Worm (Caenorhabditis elegans) whole organism, early embryonic: ENCODE measurements around the gene R11E3.19.

ENCODE experiments used
- B0310.2 ChIP-seq: sonication (generic microtip); optimal IDR thresholded peaks from 2 replicates; lab custom pipeline; 2016; ENCODE audit warnings: mild to moderate bottlenecking, missing genetic modification characterization, missing compliant biosample characterization
- ama-1 ChIP-seq: fragments of 150-350 bp; optimal IDR thresholded peaks from 2 replicates; lab custom pipeline; 2014
- ceh-13 ChIP-seq: fragments of 200-800 bp; sonication (Bioruptor generic); optimal IDR thresholded peaks from 2 replicates; lab custom pipeline; 2018; ENCODE audit warnings: mild to moderate bottlenecking, missing genetic modification characterization, missing compliant biosample characterization
- ceh-36 ChIP-seq: sonication (generic microtip); optimal IDR thresholded peaks from 2 replicates; lab custom pipeline; 2016; ENCODE audit warnings: missing genetic modification characterization, inconsistent platforms, missing compliant biosample characterization
- ets-7 ChIP-seq: sonication (generic microtip); optimal IDR thresholded peaks from 2 replicates; lab custom pipeline; 2016; ENCODE audit warnings: missing genotype, missing genetic modification characterization, missing compliant biosample characterization
- hmbx-1 ChIP-seq: sonication (generic microtip); optimal IDR thresholded peaks from 2 replicates; lab custom pipeline; 2016; ENCODE audit warnings: mild to moderate bottlenecking, missing genetic modification characterization, missing compliant biosample characterization
- hmg-4 ChIP-seq: fragments of 200-800 bp; sonication (Bioruptor generic); optimal IDR thresholded peaks from 2 replicates; lab custom pipeline; 2018; ENCODE audit warnings: mild to moderate bottlenecking, missing genetic modification characterization, missing compliant biosample characterization
- tbx-37 ChIP-seq: fragments of 200-800 bp; sonication (Bioruptor generic); conservative IDR thresholded peaks from 2 replicates; pipeline ENCODE4 v1.3.6; 2022; ENCODE audit warnings: missing genetic modification reagents, missing genetic modification characterization, missing compliant biosample characterization

- TF ChIP-seq B0310.2 (tag; lab: Kevin White, UChicago) (no peak), ama-1 (lab: Kevin White, UChicago) (no peak), hmg-4 (GFP tag; lab: Kevin White, UChicago) (no peak), ceh-13 (GFP tag; lab: Kevin White, UChicago) (no peak), tbx-37 (no peak), hmbx-1 (tag; lab: Kevin White, UChicago) (no peak), ceh-36 (tag; lab: Kevin White, UChicago) (no peak), ets-7 (no peak)
These were observed 600 bp upstream of the R11E3.19 start for ce11 chrIV:4776501-4776900.
